Fruit fly (Drosophila melanogaster): ENCODE measurements around the gene CG6712.

The CG6712 gene

DNA sequence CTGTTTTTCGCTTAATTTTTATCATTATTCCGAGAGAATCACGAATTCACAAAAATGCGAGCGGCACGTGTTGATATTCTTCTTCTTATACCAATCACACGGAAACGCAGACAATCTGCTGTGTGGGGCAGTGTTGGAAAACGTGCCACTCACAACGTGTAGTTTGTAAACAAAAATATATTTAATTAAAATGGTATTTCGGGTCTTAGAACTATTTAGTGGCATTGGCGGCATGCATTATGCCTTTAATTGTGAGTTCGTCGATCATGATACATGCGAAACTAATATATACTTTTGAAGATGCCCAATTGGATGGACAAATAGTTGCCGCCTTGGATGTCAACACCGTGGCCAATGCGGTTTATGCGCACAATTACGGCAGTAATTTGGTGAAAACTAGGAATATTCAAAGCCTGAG lies at the start of gene CG6712, which contains the start of gene Mt2:
Gene CG6712 (minus strand): TSS at position 116 of the 418 bp plus-strand sequence.
Gene Mt2 (plus strand): TSS at position 130 of the 418 bp plus-strand sequence.
- TF ChIP-seq pan (optimal IDR thresholded peaks at IDR 0.05): no peak
- no peak for TF ChIP-seq psq (optimal IDR thresholded peaks at IDR 0.05)
- TF ChIP-seq usp (GFP tag; optimal IDR thresholded peaks at IDR 0.05): no peak
- no peak for TF ChIP-seq EcR (GFP tag; optimal IDR thresholded peaks at IDR 0.05)
- no peak for TF ChIP-seq CG8478 (optimal IDR thresholded peaks at IDR 0.05)
- no peak for TF ChIP-seq Dll (optimal IDR thresholded peaks at IDR 0.05)

DNA sequence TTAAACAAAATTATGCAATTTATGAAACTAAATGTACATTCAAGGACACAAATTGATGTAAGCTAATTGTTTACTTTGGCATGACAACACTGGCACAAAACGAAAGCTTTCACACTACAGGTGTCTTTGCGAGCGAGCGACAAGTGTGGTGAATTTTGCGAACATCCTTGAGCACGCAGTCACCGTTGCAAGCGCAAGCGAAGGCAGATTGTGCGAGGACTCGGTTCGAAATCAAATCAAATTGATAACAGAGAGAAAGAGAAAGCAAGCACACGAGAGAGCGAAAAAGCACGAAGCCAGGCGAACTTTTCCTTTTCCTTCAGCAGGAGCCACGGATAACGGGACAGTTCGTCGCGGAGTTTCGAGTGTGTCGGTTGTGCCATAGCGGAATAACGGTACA lies 46.1 kb upstream of the CG6712 start, which contains the start of gene CG31760:
Gene CG31760 (plus strand): TSS at position 342 of the 400 bp plus-strand sequence.
- no peak for TF ChIP-seq pan (optimal IDR thresholded peaks at IDR 0.05)
- no peak for TF ChIP-seq usp (GFP tag; optimal IDR thresholded peaks at IDR 0.05)
- no peak for TF ChIP-seq EcR (GFP tag; optimal IDR thresholded peaks at IDR 0.05)
- TF ChIP-seq psq (optimal IDR thresholded peaks at IDR 0.05): no peak
- no peak for TF ChIP-seq CG8478 (optimal IDR thresholded peaks at IDR 0.05)
- no peak for TF ChIP-seq Dll (optimal IDR thresholded peaks at IDR 0.05)

DNA sequence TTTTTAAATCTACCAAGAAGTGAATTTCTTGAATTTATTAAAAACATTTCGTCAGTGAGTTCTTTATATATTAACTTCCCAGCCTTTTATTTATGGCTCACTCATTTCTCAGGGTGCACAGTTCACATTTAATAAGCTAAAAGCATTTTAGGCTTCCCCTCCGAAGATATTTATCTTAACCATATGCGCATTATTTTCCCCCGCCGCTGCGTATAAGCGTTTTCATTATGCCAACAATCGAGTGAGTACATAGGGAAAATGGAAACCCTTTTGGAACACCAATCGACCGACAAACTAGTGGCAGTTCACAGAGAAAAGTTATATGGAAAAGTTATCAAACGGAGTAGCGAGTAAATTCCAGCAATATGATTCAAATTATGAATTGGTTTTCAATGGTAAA lies 41.4 kb upstream of the CG6712 start, which contains the start of gene Gr33a:
Gene Gr33a (plus strand): TSS at position 301 of the 400 bp plus-strand sequence.
- TF ChIP-seq psq (optimal IDR thresholded peaks at IDR 0.05): no peak
- no peak for TF ChIP-seq pan (optimal IDR thresholded peaks at IDR 0.05)
- no peak for TF ChIP-seq Dll (optimal IDR thresholded peaks at IDR 0.05)
- no peak for TF ChIP-seq EcR (GFP tag; optimal IDR thresholded peaks at IDR 0.05)
- TF ChIP-seq CG8478 (optimal IDR thresholded peaks at IDR 0.05): no peak
- TF ChIP-seq usp (GFP tag; optimal IDR thresholded peaks at IDR 0.05): no peak

- TF ChIP-seq Dll (optimal IDR thresholded peaks at IDR 0.05): no peak
- no peak for TF ChIP-seq EcR (GFP tag; optimal IDR thresholded peaks at IDR 0.05)
- no peak for TF ChIP-seq psq (optimal IDR thresholded peaks at IDR 0.05)
- no peak for TF ChIP-seq usp (GFP tag; optimal IDR thresholded peaks at IDR 0.05)
- no peak for TF ChIP-seq pan (optimal IDR thresholded peaks at IDR 0.05)
- TF ChIP-seq CG8478 (optimal IDR thresholded peaks at IDR 0.05): no peak
Observed at dm6 chr2L:12134125-12134378, 37.7 kb upstream of the CG6712 start.

DNA sequence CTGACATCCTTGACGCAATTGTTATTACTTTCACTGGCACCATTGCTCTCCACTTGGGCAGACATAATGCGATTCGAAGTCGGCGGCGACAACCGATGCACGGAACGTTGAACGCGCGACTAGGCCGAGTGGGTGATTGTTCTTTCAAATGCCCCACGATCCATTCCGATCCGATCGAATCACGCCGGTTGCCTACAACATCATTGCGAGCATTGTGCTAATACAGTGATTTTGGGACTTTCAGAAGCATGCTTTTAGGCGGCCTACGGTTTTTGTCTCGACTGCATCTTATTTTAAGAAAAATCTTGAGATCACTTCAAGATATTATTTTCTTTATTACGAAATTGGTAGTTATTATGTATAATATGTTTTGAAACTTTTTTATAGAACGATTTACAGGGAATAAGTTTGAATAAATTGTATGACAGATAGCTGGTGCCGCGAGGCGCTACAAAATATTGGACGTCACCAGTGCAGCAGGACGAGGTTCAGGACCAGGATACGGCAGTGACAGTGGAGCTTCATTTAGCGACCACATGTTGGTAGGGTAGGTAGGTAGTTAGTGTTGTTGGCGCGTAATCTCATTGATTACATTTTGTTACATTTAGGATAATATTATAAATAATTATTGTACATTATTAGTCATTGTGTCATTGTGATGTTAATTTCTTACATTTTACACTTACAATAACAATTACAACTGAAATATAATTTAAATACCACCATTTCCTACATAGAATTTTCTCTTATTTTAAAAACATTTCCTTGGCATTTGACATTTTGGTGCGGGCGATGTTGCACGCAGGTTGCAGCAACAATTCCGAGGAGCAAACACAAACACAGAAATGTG lies 37.2 kb upstream of the CG6712 start, which contains the start of gene rho-6:
Gene rho-6 (minus strand): TSS at position 137 of the 850 bp plus-strand sequence.
- TF ChIP-seq CG8478 (optimal IDR thresholded peaks at IDR 0.05) (no peak), usp (GFP tag; optimal IDR thresholded peaks at IDR 0.05) (no peak)

DNA sequence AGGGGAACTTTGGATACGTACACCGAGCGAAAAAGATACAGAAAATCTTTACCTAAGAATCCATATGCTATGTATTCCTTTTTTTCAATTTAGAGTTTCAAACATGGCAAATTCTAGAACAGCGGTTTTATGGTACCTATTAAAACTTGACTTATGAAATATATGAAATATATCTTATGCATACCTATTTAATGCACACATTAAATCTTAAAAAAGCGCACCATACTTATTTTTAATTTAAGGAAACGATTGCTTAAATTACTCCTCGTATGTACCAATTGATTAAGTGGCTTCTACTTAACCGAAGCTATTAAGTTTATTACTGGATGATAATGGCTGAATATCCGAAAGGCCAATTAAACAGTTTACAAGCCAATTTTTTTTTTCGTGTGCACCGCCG lies 23.7 kb upstream of the CG6712 start:
- TF ChIP-seq EcR (GFP tag; optimal IDR thresholded peaks at IDR 0.05) (no peak), CG8478 (optimal IDR thresholded peaks at IDR 0.05) (no peak), psq (optimal IDR thresholded peaks at IDR 0.05) (no peak), pan (optimal IDR thresholded peaks at IDR 0.05) (no peak)

dm6 chr2L:12115809-12116208 lies 19.5 kb upstream of the CG6712 start:
- TF ChIP-seq EcR (GFP tag; optimal IDR thresholded peaks at IDR 0.05) (no peak), CG8478 (optimal IDR thresholded peaks at IDR 0.05) (no peak), Dll (optimal IDR thresholded peaks at IDR 0.05) (no peak)

- TF ChIP-seq pan (optimal IDR thresholded peaks at IDR 0.05): no peak
- no peak for TF ChIP-seq EcR (GFP tag; optimal IDR thresholded peaks at IDR 0.05)
- no peak for TF ChIP-seq Dll (optimal IDR thresholded peaks at IDR 0.05)
- no peak for TF ChIP-seq usp (GFP tag; optimal IDR thresholded peaks at IDR 0.05)
- no peak for TF ChIP-seq psq (optimal IDR thresholded peaks at IDR 0.05)
Observed at dm6 chr2L:12114159-12114558, 17.8 kb upstream of the CG6712 start, which contains the start of gene CG17211. Gene CG17211 (plus strand): TSS chr2L:12114360.

DNA sequence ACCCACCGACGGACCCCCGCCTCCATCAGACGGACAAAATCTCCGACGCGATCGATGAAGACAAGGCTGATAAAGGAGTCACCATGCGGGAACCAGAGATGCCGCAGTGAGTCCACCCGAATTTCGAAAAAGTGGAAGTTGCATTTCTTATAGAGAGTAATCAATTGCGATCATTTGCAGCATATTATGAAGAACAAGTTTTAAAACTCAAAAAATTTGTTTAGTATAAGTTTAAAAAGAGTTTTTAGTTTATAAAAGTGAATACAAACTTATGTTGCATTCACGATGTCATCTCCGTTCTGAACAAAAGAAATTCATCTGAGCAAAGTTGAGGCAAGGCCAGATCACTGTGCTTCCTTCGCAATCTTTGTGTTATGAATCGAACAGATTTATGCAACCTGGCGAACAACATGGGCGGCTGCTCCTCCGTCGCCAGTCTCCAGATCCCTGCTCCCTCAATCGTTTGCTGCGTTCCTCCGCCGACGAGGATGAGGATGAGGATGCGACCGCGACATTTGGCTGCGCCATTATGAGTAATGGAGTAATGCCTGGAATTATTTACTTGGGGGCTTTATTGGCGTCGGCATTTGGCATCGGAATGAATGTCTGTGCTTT lies 16.7 kb upstream of the CG6712 start:
- TF ChIP-seq CG8478 (optimal IDR thresholded peaks at IDR 0.05): no peak
- no peak for TF ChIP-seq pan (optimal IDR thresholded peaks at IDR 0.05)
- TF ChIP-seq Dll (optimal IDR thresholded peaks at IDR 0.05): no peak
- TF ChIP-seq usp (GFP tag; optimal IDR thresholded peaks at IDR 0.05): no peak
- no peak for TF ChIP-seq EcR (GFP tag; optimal IDR thresholded peaks at IDR 0.05)
- TF ChIP-seq psq (optimal IDR thresholded peaks at IDR 0.05): no peak

DNA sequence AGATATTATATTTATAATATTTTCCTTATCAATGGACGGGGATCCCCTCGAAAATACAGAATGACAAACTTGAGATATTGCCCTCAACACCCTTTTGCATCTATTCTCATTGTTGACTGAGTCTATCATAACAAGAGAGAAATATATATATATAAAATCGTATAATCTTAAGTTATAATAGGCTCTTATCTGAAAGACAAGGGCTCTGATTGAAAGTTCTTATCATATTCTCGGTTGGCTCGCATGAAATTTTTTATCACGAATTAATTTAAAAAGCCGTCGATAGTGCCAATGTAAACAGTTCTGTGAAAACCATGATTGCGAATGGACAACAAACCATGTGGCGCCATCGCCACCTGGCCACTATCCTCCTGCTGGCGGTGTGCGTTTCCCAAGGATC lies 14.5 kb upstream of the CG6712 start, which contains the start of gene Phae2:
Gene Phae2 (plus strand): TSS at position 301 of the 400 bp plus-strand sequence.
- no peak for TF ChIP-seq pan (optimal IDR thresholded peaks at IDR 0.05)
- TF ChIP-seq psq (optimal IDR thresholded peaks at IDR 0.05): no peak
- no peak for TF ChIP-seq Dll (optimal IDR thresholded peaks at IDR 0.05)
- TF ChIP-seq EcR (GFP tag; optimal IDR thresholded peaks at IDR 0.05): no peak
- no peak for TF ChIP-seq usp (GFP tag; optimal IDR thresholded peaks at IDR 0.05)
- TF ChIP-seq CG8478 (optimal IDR thresholded peaks at IDR 0.05): no peak

DNA sequence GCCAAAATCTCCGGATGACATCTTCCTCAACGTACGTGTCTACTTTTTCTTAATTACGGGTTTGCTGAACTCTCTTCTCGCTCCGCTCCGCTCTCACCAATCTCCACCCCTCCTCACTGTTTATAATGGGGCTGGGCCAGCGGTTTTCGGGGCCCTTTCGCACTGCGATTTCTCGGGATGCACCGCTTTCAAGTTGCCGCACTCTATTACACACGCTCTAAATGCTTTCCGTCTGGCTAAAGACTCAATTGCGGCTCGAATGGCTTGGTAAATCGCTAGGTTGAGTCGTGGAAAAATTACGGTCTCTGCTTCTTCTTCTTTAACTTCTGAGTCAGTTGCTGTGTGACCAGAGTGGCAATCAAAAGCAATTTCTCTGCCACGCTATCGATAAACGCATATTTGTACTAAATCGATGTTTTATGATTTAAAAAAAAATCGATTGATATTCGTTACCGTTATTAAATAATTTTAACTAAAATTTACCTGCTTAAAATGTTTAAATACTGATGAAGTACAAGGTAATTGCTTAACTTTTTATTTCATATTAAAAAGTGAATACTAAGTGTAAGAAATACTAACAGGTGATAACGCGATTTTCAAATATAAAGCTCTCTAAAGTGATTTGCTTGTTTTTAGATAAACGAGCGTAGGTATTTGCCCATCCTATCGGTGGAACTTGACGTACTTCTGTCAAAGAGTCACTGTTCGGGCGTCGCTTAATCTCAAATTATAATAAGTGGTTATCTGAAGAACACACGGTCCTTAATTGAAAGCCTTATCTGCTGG lies 12.7 kb upstream of the CG6712 start, which contains the start of the genes Rab6 and Phae1:
Gene Rab6 (minus strand): TSS at position 338 of the 786 bp plus-strand sequence.
Gene Phae1 (plus strand): TSS at position 639 of the 786 bp plus-strand sequence.
- TF ChIP-seq Dll (optimal IDR thresholded peaks at IDR 0.05) (peak; percentile 68), EcR (GFP tag; optimal IDR thresholded peaks at IDR 0.05) (no peak)

- TF ChIP-seq CG8478 (optimal IDR thresholded peaks at IDR 0.05) (no peak), usp (GFP tag; optimal IDR thresholded peaks at IDR 0.05) (no peak), Dll (optimal IDR thresholded peaks at IDR 0.05) (no peak), psq (optimal IDR thresholded peaks at IDR 0.05) (no peak), EcR (GFP tag; optimal IDR thresholded peaks at IDR 0.05) (no peak), pan (optimal IDR thresholded peaks at IDR 0.05) (no peak)
Observed at dm6 chr2L:12107087-12107486, 10.8 kb upstream of the CG6712 start.

Data from whole organism.